Fruit fly (Drosophila melanogaster): ENCODE results near the gene mRpS2.

DNA sequence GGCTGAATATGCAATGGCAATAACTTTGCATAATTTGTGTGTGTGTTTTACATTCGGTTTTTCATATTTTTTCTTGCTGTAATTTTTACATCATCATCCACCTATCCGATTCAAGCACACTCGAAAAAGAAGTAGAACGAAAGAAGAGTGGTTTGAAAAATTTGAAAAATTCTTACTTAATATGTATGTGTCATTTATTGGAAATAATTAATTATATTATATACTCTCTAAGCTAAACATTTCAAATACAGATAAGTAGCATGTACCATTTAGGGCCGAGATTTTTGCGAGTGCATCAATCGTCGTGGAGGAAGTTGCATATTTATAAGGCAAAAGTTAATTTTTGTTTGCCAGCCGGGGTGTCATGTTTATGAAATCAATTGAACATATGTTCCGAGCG lies 44.1 kb downstream of the mRpS2 start:
- TF ChIP-seq kay (GFP tag; ENCODE audit: borderline replicate concordance) (no peak), ovo (GFP tag; optimal IDR thresholded peaks at IDR 0.05) (no peak), CG5204 (GFP tag; optimal IDR thresholded peaks at IDR 0.05) (no peak), CG33017 (tag; optimal IDR thresholded peaks at IDR 0.05) (no peak), bab1 (GFP tag; optimal IDR thresholded peaks at IDR 0.05) (no peak), tj (GFP tag; optimal IDR thresholded peaks at IDR 0.05) (no peak), Hr96 (GFP tag; optimal IDR thresholded peaks at IDR 0.05) (no peak), cnc (optimal IDR thresholded peaks at IDR 0.05) (no peak), CG7045 (GFP tag; optimal IDR thresholded peaks at IDR 0.05) (no peak), CG11617 (GFP tag; optimal IDR thresholded peaks at IDR 0.05) (no peak)

Data from whole organism, adult.